Worm (Caenorhabditis elegans): ENCODE data around the gene srh-122.

srh-122 gene

DNA sequence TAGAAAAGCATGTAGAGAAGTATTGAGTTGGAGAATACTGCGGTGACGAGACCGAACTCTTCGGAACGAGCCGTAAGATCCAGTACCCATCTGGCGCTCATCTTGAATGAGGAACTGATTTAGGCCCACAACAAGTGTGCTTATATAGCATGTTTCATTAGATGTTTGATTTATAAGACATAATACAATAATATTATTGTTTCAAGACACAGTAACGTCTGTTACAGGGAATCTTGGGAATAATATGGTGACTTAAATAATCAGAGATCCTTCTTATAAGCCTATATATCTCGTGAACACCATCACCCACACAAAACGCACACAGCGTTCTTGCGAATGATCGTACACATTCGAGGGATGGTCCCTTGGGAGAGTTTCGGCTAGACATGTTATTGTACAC lies 5.9 kb upstream of the srh-122 start, which contains the start of gene str-88:
str-88 (minus strand) TSS at position 101 of the 400 bp plus-strand sequence.
- no peak for TF ChIP-seq K09A11.1 (tag; optimal IDR thresholded peaks at IDR 0.05; ENCODE audit: insufficient read depth)
- TF ChIP-seq pha-4 (tag; optimal IDR thresholded peaks at IDR 0.05): no peak
- TF ChIP-seq ceh-45 (GFP tag; IDR thresholded peaks at IDR 0.05): no peak
- TF ChIP-seq unc-3 (GFP tag; conservative IDR thresholded peaks at IDR 0.05): no peak
- TF ChIP-seq unc-3 (tag; optimal IDR thresholded peaks at IDR 0.05): no peak
- TF ChIP-seq sox-2 (GFP tag; IDR thresholded peaks at IDR 0.05): no peak
- TF ChIP-seq unc-55 (GFP tag; optimal IDR thresholded peaks at IDR 0.05): no peak
- no peak for TF ChIP-seq ceh-2 (tag; optimal IDR thresholded peaks at IDR 0.05)
- no peak for TF ChIP-seq ceh-9 (tag; optimal IDR thresholded peaks at IDR 0.05)
- no peak for TF ChIP-seq ref-2 (tag; optimal IDR thresholded peaks at IDR 0.05)

DNA sequence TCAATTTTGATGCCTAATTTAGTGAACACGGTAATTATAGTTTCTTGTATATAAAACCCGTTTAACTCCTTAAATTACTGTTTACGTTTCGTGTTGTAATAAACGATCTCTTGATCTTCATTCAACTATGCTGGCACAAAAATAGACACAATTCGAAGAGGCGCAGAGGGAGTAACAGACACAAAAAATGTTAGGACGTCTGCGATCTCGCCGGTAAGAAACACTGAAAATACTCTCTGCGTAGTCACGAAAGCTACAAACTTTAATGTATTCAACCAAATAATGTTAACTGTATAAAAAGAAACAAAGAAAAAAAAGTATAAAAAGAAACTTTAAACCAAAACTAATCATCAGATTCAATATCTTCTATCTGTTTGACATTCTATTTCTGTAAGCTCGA lies 3.1 kb upstream of the srh-122 start, which contains the start of gene dhs-23:
dhs-23 (plus strand) TSS at position 363 of the 400 bp plus-strand sequence.
- TF ChIP-seq npax-4 (tag; optimal IDR thresholded peaks at IDR 0.05) (no peak), ceh-30 (tag; optimal IDR thresholded peaks at IDR 0.05) (no peak), pha-2 (tag; optimal IDR thresholded peaks at IDR 0.05) (no peak), eyg-1 (tag; optimal IDR thresholded peaks at IDR 0.05) (no peak), pag-3 (tag; optimal IDR thresholded peaks at IDR 0.05; ENCODE audit: borderline replicate concordance) (no peak), rnt-1 (tag; optimal IDR thresholded peaks at IDR 0.05) (no peak), pqm-1 (tag; optimal IDR thresholded peaks at IDR 0.05) (no peak), pat-9 (tag; optimal IDR thresholded peaks at IDR 0.05) (no peak), ceh-19 (GFP tag; optimal IDR thresholded peaks at IDR 0.05) (no peak), ttx-3 (tag; optimal IDR thresholded peaks at IDR 0.05) (no peak), lim-6 (tag; optimal IDR thresholded peaks at IDR 0.05) (no peak), odd-2 (tag; optimal IDR thresholded peaks at IDR 0.05) (no peak)

DNA sequence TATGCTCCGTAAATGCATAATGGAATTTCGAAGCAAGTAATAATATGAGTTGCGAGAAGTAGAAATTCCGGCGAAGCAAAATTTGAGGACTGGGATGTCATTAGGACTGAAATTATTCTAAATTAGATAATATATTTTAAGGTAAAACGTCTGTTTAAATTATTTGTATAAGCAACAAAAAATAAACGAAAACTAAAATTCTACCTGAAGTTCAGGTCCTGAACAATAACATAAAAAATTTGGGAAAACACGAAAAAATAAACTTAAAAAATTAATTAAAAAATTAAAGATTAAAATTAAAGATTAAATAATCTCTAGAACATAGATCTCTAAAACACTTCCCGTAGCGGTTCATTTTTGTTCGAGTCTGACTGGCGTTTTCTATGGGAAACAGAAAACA lies 2.0 kb upstream of the srh-122 start, which contains the start of gene srh-251:
srh-251 (minus strand) TSS at position 101 of the 400 bp plus-strand sequence.
- TF ChIP-seq ceh-9 (tag; optimal IDR thresholded peaks at IDR 0.05) (no peak), hlh-13 (GFP tag; optimal IDR thresholded peaks at IDR 0.05) (no peak), odd-2 (tag; optimal IDR thresholded peaks at IDR 0.05) (no peak), ceh-18 (tag; optimal IDR thresholded peaks at IDR 0.05) (no peak), ref-2 (tag; optimal IDR thresholded peaks at IDR 0.05) (no peak), ceh-24 (tag; optimal IDR thresholded peaks at IDR 0.05) (no peak), nhr-232 (tag; optimal IDR thresholded peaks at IDR 0.05) (no peak), pros-1 (tag; optimal IDR thresholded peaks at IDR 0.05) (no peak), ceh-48 (tag; optimal IDR thresholded peaks at IDR 0.05) (no peak), ceh-30 (tag; optimal IDR thresholded peaks at IDR 0.05) (no peak), C08G9.2 (tag; optimal IDR thresholded peaks at IDR 0.05) (no peak), hlh-15 (tag; optimal IDR thresholded peaks at IDR 0.05) (no peak), pha-4 (tag; optimal IDR thresholded peaks at IDR 0.05) (no peak), ceh-34 (tag; optimal IDR thresholded peaks at IDR 0.05) (no peak), K02D7.2 (tag; optimal IDR thresholded peaks at IDR 0.05) (no peak), unc-42 (tag; optimal IDR thresholded peaks at IDR 0.05) (no peak), Y22D7AL.16 (tag; optimal IDR thresholded peaks at IDR 0.05) (no peak), pax-1 (tag; optimal IDR thresholded peaks at IDR 0.05) (no peak), ceh-31 (tag; optimal IDR thresholded peaks at IDR 0.05) (no peak)

ce11 chrV:15376223-15376622 lies 1.6 kb downstream of the srh-122 start, which contains the start of gene srh-52:
Gene srh-52, minus strand, starts transcription at chrV:15376323.
- no peak for TF ChIP-seq gmeb-2 (tag; optimal IDR thresholded peaks at IDR 0.05)
- no peak for TF ChIP-seq ceh-14 (tag; optimal IDR thresholded peaks at IDR 0.05)
- no peak for TF ChIP-seq ceh-45 (GFP tag; IDR thresholded peaks at IDR 0.05)
- no peak for TF ChIP-seq ceh-6 (GFP tag; optimal IDR thresholded peaks at IDR 0.05)
- no peak for TF ChIP-seq hlh-30 (tag; optimal IDR thresholded peaks at IDR 0.05; ENCODE audit: insufficient read depth)
- no peak for TF ChIP-seq zip-5 (tag; optimal IDR thresholded peaks at IDR 0.05)
- TF ChIP-seq ceh-31 (tag; optimal IDR thresholded peaks at IDR 0.05): no peak
- no peak for TF ChIP-seq dve-1 (tag; optimal IDR thresholded peaks at IDR 0.05)
- no peak for TF ChIP-seq ceh-34 (tag; optimal IDR thresholded peaks at IDR 0.05)
- TF ChIP-seq Y22D7AL.16 (tag; optimal IDR thresholded peaks at IDR 0.05): no peak
- TF ChIP-seq nhr-11 (tag; optimal IDR thresholded peaks at IDR 0.05): no peak
- no peak for TF ChIP-seq lin-11 (tag; optimal IDR thresholded peaks at IDR 0.05)
- TF ChIP-seq pha-2 (tag; optimal IDR thresholded peaks at IDR 0.05): no peak
- no peak for TF ChIP-seq T23F11.4 (GFP tag; optimal IDR thresholded peaks at IDR 0.05)
